Worm (Caenorhabditis elegans) whole organism, late embryonic: ENCODE results near the gene acs-22.

Experiments
- ceh-48 ChIP-seq: sonication (generic microtip); optimal IDR thresholded peaks from 2 replicates; lab custom pipeline; 2016; ENCODE audit warnings: missing genetic modification characterization, inconsistent platforms, missing compliant biosample characterization
- ets-4 ChIP-seq: sonication (generic microtip); optimal IDR thresholded peaks from 2 replicates; lab custom pipeline; 2016; ENCODE audit warnings: missing genetic modification characterization, missing compliant biosample characterization
- fkh-10 ChIP-seq: fragments of 150-350 bp; optimal IDR thresholded peaks from 2 replicates; lab custom pipeline; 2014; ENCODE audit warnings: missing biosample characterization, missing genetic modification reagents, missing genetic modification characterization
- hlh-13 ChIP-seq: fragments of 200-800 bp; sonication (Bioruptor generic); optimal IDR thresholded peaks from 2 replicates; lab custom pipeline; 2018; ENCODE audit warnings: mild to moderate bottlenecking, missing genetic modification characterization, missing compliant biosample characterization
- madf-2 ChIP-seq: sonication (generic microtip); optimal IDR thresholded peaks from 2 replicates; lab custom pipeline; 2017; ENCODE audit warnings: missing genetic modification characterization, missing compliant biosample characterization
- nhr-11 ChIP-seq: fragments of 150-350 bp; optimal IDR thresholded peaks from 2 replicates; lab custom pipeline; 2014; ENCODE audit warnings: missing biosample characterization, missing genetic modification characterization
- pqm-1 ChIP-seq: sonication (generic microtip); optimal IDR thresholded peaks from 2 replicates; lab custom pipeline; 2016; ENCODE audit warnings: missing genetic modification characterization, missing compliant biosample characterization

ce11 chrX:8953011-8953410 lies 22.0 kb downstream of the acs-22 start:
- TF ChIP-seq ceh-48 (tag; lab: Kevin White, UChicago) (no peak), fkh-10 (GFP tag; lab: Kevin White, UChicago) (no peak), ets-4 (tag; lab: Kevin White, UChicago) (no peak), nhr-11 (tag; lab: Kevin White, UChicago) (no peak), madf-2 (no peak), hlh-13 (GFP tag; lab: Kevin White, UChicago) (no peak), pqm-1 (no peak)
